Fruit fly (Drosophila melanogaster) whole organism, adult: ENCODE data around the gene InR.

Experiments used
- CG11617 ChIP-seq: fragments of 200-800 bp; sonication (Bioruptor generic); optimal IDR thresholded peaks from 2 replicates; lab custom pipeline; 2017; ENCODE audit warnings: mild to moderate bottlenecking, missing biosample characterization, missing genetic modification reagents, missing genetic modification characterization
- CG33017 ChIP-seq: fragments of 200-800 bp; sonication (Bioruptor generic); optimal IDR thresholded peaks from 2 replicates; lab custom pipeline; 2018; ENCODE audit warnings: missing biosample characterization, mild to moderate bottlenecking, missing genetic modification characterization, moderate library complexity
- Clk ChIP-seq: fragments of 200-800 bp; sonication (Bioruptor generic); optimal IDR thresholded peaks from 2 replicates; lab custom pipeline; 2017; ENCODE audit warnings: missing biosample characterization, missing genetic modification characterization
- cic ChIP-seq: fragments of 200-800 bp; sonication (Bioruptor generic); optimal IDR thresholded peaks from 2 replicates; lab custom pipeline; 2017; ENCODE audit warnings: missing biosample characterization, mild to moderate bottlenecking, missing genetic modification characterization, moderate library complexity
- kay ChIP-seq: fragments of 200-800 bp; sonication (Bioruptor generic); peaks from one replicate; lab custom pipeline; 2016; ENCODE audit warnings: missing biosample characterization, missing genetic modification characterization, borderline replicate concordance
- pad ChIP-seq: fragments of 200-800 bp; sonication (Bioruptor generic); optimal IDR thresholded peaks from 3 replicates; lab custom pipeline; 2017; ENCODE audit warnings: missing biosample characterization, missing genetic modification characterization, mild to moderate bottlenecking, moderate library complexity, missing genetic modification reagents
- toe ChIP-seq: fragments of 200-800 bp; sonication (Bioruptor generic); optimal IDR thresholded peaks from 2 replicates; lab custom pipeline; 2016; ENCODE audit warnings: missing biosample characterization, missing genetic modification characterization

The InR gene

dm6 chr3R:21520756-21521155 lies 98.4 kb downstream of the InR start, which contains the start of gene sp3:
TSS of gene sp3 (plus strand) at chr3R:21520928.
- no peak for TF ChIP-seq CG11617 (GFP tag; lab: Kevin White, UChicago)
- no peak for TF ChIP-seq kay (GFP tag; lab: Kevin White, UChicago)
- no peak for TF ChIP-seq Clk (GFP tag; lab: Kevin White, UChicago)
- TF ChIP-seq pad = no peak
- TF ChIP-seq toe (GFP tag; lab: Kevin White, UChicago) = no peak
- TF ChIP-seq cic (GFP tag; lab: Kevin White, UChicago) = no peak
- no peak for TF ChIP-seq CG33017
